Worm (Caenorhabditis elegans): ENCODE results near the gene zyg-12.
A peak's percentile ranks its signal among the peaks of the same experiment; 100 is the strongest.

Gene zyg-12

DNA sequence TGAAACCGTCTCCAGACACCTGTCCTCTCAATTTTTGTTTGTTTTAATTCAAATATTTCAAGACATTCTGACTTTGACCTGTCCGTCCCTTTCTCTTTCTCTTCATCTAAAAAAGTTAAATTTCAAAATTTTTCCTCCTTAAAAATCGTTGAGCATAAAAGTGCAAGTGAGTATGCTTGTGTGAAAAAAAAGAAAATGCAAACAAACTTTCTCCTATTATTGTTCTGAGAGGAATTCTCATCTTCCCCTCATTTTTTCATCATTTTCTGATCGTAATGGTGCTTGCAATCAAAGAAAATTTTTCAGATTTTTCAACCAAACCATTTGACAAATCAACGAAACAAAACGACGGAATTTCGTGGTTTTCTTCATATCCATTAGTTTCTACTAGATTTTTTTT is 19.2 kb downstream of the zyg-12 start, which contains the start of gene shc-2:
Gene shc-2 (plus strand): TSS at position 301 of the 400 bp plus-strand sequence.
- TF ChIP-seq lim-6 (tag; optimal IDR thresholded peaks at IDR 0.05): no peak
- TF ChIP-seq pax-1 (tag; optimal IDR thresholded peaks at IDR 0.05): no peak
- TF ChIP-seq ets-4 (tag; optimal IDR thresholded peaks at IDR 0.05): no peak
- TF ChIP-seq ceh-30 (tag; optimal IDR thresholded peaks at IDR 0.05): no peak
- no peak for TF ChIP-seq F13H6.1 (tag; optimal IDR thresholded peaks at IDR 0.05)
- no peak for TF ChIP-seq nfya-1 (tag; optimal IDR thresholded peaks at IDR 0.05)
- TF ChIP-seq pros-1 (tag; optimal IDR thresholded peaks at IDR 0.05): no peak
- no peak for TF ChIP-seq sox-4 (tag; optimal IDR thresholded peaks at IDR 0.05)
- TF ChIP-seq unc-42 (tag; optimal IDR thresholded peaks at IDR 0.05): no peak

DNA sequence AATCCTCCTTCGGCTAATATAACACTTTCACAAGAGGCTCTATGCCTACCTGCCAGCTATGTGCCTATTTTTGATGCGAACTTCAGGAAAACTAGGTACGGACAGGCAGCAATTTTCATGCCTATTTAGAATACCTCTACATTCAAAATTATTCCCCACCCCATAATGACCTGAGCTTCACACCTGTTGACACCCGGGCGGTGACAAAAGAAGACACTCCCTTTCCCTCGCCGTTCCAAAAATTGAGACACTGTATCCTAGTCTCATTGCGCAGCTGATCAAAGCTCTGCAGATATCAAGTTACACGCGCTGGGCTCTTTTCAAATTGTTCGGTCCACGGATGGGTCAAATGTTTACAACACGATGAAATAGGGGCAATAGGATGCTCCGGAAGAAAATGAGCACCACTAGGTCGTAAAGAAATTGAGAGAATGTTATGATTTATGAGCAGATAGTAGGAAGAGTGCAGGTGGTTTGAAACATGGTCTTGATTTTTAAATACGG is 24.8 kb downstream of the zyg-12 start:
- TF ChIP-seq hlh-15 (tag; optimal IDR thresholded peaks at IDR 0.05) (no peak), ceh-34 (tag; optimal IDR thresholded peaks at IDR 0.05) (peak; percentile 93)

DNA sequence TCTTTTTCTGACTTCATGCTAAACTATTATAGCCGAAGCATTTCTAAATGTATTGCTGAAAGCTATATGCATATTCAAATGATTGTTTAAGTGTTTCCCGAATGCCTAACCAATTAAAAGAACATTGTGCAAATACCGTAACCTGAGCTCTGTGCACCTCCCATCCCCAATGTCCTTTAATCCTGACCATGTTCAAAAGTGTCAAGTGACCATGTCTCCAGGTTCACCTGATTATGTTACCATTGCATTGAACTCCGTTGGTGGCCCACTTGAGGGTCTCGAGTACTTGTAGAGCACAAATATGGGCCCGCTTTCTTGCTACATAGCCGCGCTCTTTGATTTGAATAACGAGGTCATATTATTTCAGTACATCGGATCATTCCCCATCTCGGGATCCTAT is 25.6 kb downstream of the zyg-12 start:
- TF ChIP-seq fkh-6 (tag; optimal IDR thresholded peaks at IDR 0.05) (no peak), pqm-1 (tag; optimal IDR thresholded peaks at IDR 0.05) (no peak), ceh-34 (tag; optimal IDR thresholded peaks at IDR 0.05) (peak; percentile 87)

DNA sequence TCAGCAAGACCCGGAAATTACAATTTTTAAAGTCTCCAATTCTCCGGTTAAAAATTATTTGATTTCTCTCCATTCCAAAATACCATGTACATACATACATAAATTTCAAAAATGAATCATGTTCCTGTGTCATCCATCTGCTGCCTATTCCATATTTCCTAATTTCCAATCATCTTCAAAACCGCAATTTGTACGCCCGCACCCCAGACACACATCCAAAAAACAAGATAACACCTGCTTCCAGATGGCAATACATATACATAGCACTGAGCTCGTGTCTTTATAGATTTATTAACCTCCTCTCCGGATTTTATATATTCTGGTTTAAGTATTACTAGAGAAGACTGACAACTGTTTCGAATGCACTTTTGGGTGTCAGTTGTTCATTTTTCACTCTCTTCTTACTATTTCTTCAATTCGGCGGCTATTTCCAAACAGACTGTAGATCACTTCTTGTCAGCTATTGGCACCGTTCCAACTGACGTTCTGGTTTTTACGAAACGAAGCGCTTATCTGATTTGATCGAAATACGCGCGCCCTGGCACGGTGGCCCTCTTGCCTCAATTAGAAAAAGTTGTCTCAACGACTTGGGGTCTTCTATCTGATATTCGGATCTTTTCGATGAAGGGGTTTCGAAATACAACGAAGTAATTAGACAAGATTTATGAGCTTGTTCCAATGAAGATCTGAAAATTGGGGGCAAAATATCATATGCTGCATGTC is 32.1 kb downstream of the zyg-12 start:
- TF ChIP-seq pax-1 (tag; optimal IDR thresholded peaks at IDR 0.05): no peak
- TF ChIP-seq hlh-8 (tag; optimal IDR thresholded peaks at IDR 0.05): no peak
- TF ChIP-seq nhr-11 (tag; optimal IDR thresholded peaks at IDR 0.05): no peak
- no peak for TF ChIP-seq elt-4 (tag; optimal IDR thresholded peaks at IDR 0.05)
- no peak for TF ChIP-seq sdc-2 (tag; optimal IDR thresholded peaks at IDR 0.05)
- TF ChIP-seq ceh-22 (tag; optimal IDR thresholded peaks at IDR 0.05): no peak
- no peak for TF ChIP-seq K02D7.2 (tag; optimal IDR thresholded peaks at IDR 0.05)
- TF ChIP-seq syd-9 (tag; optimal IDR thresholded peaks at IDR 0.05): no peak
- TF ChIP-seq T23F11.4 (GFP tag; optimal IDR thresholded peaks at IDR 0.05): no peak
- no peak for TF ChIP-seq madf-2 (tag; optimal IDR thresholded peaks at IDR 0.05)
- TF ChIP-seq ztf-16 (tag; optimal IDR thresholded peaks at IDR 0.05): no peak
- TF ChIP-seq K09A11.1 (tag; optimal IDR thresholded peaks at IDR 0.05; ENCODE audit: insufficient read depth): no peak
- TF ChIP-seq C08G9.2 (tag; optimal IDR thresholded peaks at IDR 0.05): no peak
- no peak for TF ChIP-seq C38D4.7 (GFP tag; optimal IDR thresholded peaks at IDR 0.05)

DNA sequence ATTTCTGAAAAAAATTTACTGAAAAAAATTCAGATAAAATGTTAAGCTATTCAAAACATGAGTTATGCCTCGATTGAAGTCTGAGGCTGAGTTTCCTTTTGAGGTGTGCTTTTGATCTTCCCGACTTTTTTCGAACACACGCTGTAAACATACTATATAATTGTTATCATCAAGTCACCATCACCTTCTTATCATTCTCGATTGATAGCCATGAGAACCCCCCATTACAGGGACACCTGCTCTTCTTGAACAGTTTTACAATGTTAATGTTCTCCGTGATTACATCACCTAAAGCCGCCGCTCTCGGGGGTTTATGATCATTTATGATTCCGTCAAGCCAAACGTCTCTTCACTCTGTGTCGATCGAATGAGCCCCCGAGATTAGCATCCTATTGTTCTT is 34.5 kb downstream of the zyg-12 start:
- TF ChIP-seq hlh-13 (GFP tag; optimal IDR thresholded peaks at IDR 0.05) (no peak), ceh-19 (GFP tag; optimal IDR thresholded peaks at IDR 0.05) (no peak), hlh-30 (tag; optimal IDR thresholded peaks at IDR 0.05; ENCODE audit: insufficient read depth) (no peak), npax-4 (tag; optimal IDR thresholded peaks at IDR 0.05) (no peak), ets-4 (tag; optimal IDR thresholded peaks at IDR 0.05) (no peak), hlh-6 (tag; optimal IDR thresholded peaks at IDR 0.05) (no peak), elt-2 (tag; optimal IDR thresholded peaks at IDR 0.05) (peak; percentile 96), unc-3 (GFP tag; conservative IDR thresholded peaks at IDR 0.05) (no peak), unc-3 (tag; optimal IDR thresholded peaks at IDR 0.05) (no peak)
